Worm (Caenorhabditis elegans) whole organism, L3 larva: ENCODE data around the gene fbxb-103.

Source experiments
- R02D3.7 ChIP-seq: fragments of 150-350 bp; optimal IDR thresholded peaks from 2 replicates; lab custom pipeline; 2014; ENCODE audit warnings: missing biosample characterization, missing genetic modification characterization
- ZK546.5 ChIP-seq: sonication (generic microtip); optimal IDR thresholded peaks from 2 replicates; lab custom pipeline; 2017; ENCODE audit warnings: missing biosample characterization, missing genetic modification characterization
- aly-2 ChIP-seq: fragments of 150-350 bp; optimal IDR thresholded peaks from 2 replicates; lab custom pipeline; 2014; ENCODE audit warnings: missing biosample characterization, missing genetic modification characterization
- ama-1 ChIP-seq: fragments of 150-350 bp; optimal IDR thresholded peaks from 2 replicates; lab custom pipeline; 2018
- ceh-16 ChIP-seq: sonication (generic microtip); optimal IDR thresholded peaks from 2 replicates; lab custom pipeline; 2017; ENCODE audit warnings: missing biosample characterization, missing genetic modification characterization
- ceh-28 ChIP-seq: fragments of 150-350 bp; optimal IDR thresholded peaks from 2 replicates; lab custom pipeline; 2014; ENCODE audit warnings: missing biosample characterization, missing genetic modification reagents, missing genetic modification characterization
- ceh-82 ChIP-seq: fragments of 150-350 bp; optimal IDR thresholded peaks from 2 replicates; lab custom pipeline; 2014; ENCODE audit warnings: missing biosample characterization, missing genetic modification characterization
- ceh-9 ChIP-seq: sonication (generic microtip); optimal IDR thresholded peaks from 2 replicates; lab custom pipeline; 2018; ENCODE audit warnings: missing biosample characterization, missing genetic modification characterization
- daf-12 ChIP-seq: fragments of 150-350 bp; optimal IDR thresholded peaks from 2 replicates; lab custom pipeline; 2014; ENCODE audit warnings: missing biosample characterization, missing genetic modification reagents, missing genetic modification characterization
- egl-27 ChIP-seq: sonication (generic microtip); optimal IDR thresholded peaks from 4 replicates; lab custom pipeline; 2017; ENCODE audit warnings: missing biosample characterization, missing genetic modification reagents, missing genetic modification characterization
- egl-5 ChIP-seq: fragments of 150-350 bp; optimal IDR thresholded peaks from 2 replicates; lab custom pipeline; 2017; ENCODE audit warnings: missing biosample characterization, missing genetic modification reagents, missing genetic modification characterization, inconsistent platforms
- elt-1 ChIP-seq: fragments of 150-350 bp; optimal IDR thresholded peaks from 2 replicates; lab custom pipeline; 2014; ENCODE audit warnings: missing biosample characterization, missing genetic modification characterization
- elt-2 ChIP-seq: sonication (generic microtip); optimal IDR thresholded peaks from 2 replicates; lab custom pipeline; 2016; ENCODE audit warnings: missing genetic modification reagents, mild to moderate bottlenecking, missing genetic modification characterization, missing compliant biosample characterization
- eor-1 ChIP-seq, 2 experiments: fragments of 150-350 bp; optimal IDR thresholded peaks; 2 replicates each; lab custom pipeline; 2014 to 2018; ENCODE audit warnings: missing biosample characterization in 2 of 2, missing genetic modification characterization in 2 of 2
- fkh-10 ChIP-seq: sonication (generic microtip); optimal IDR thresholded peaks from 2 replicates; lab custom pipeline; 2017; ENCODE audit warnings: missing biosample characterization, missing genetic modification reagents, missing genetic modification characterization
- fkh-2 ChIP-seq: fragments of 150-350 bp; optimal IDR thresholded peaks from 2 replicates; lab custom pipeline; 2014; ENCODE audit warnings: missing biosample characterization, missing genetic modification reagents, missing genetic modification characterization
- fos-1 ChIP-seq: fragments of 150-350 bp; optimal IDR thresholded peaks from 2 replicates; lab custom pipeline; 2014; ENCODE audit warnings: missing biosample characterization, missing genetic modification characterization
- jun-1 ChIP-seq: fragments of 150-350 bp; optimal IDR thresholded peaks from 2 replicates; lab custom pipeline; 2014; ENCODE audit warnings: missing biosample characterization, missing genetic modification reagents, missing genetic modification characterization
- lin-15B ChIP-seq: fragments of 150-350 bp; optimal IDR thresholded peaks from 2 replicates; lab custom pipeline; 2014; ENCODE audit warnings: missing biosample characterization, missing genetic modification characterization
- lin-39 ChIP-seq: fragments of 150-350 bp; optimal IDR thresholded peaks from 2 replicates; lab custom pipeline; 2018; ENCODE audit warnings: missing biosample characterization, missing genetic modification reagents, missing genetic modification characterization
- lsy-12 ChIP-seq: sonication (generic microtip); optimal IDR thresholded peaks from 2 replicates; lab custom pipeline; 2016; ENCODE audit warnings: mild to moderate bottlenecking, missing genetic modification characterization, missing compliant biosample characterization
- nfya-1 ChIP-seq: sonication (generic microtip); optimal IDR thresholded peaks from 2 replicates; lab custom pipeline; 2017; ENCODE audit warnings: missing genetic modification characterization, mild to moderate bottlenecking, missing compliant biosample characterization, antibody characterized with exemption, moderate library complexity; ENCODE audit not compliant: insufficient read depth
- nhr-12 ChIP-seq: fragments of 150-350 bp; optimal IDR thresholded peaks from 2 replicates; lab custom pipeline; 2014; ENCODE audit warnings: missing biosample characterization, missing genetic modification characterization
- nhr-23 ChIP-seq: fragments of 150-350 bp; optimal IDR thresholded peaks from 2 replicates; lab custom pipeline; 2014; ENCODE audit warnings: missing biosample characterization, missing genetic modification reagents, missing genetic modification characterization
- nhr-25 ChIP-seq: sonication (generic microtip); optimal IDR thresholded peaks from 2 replicates; lab custom pipeline; 2017; ENCODE audit warnings: missing biosample characterization, missing genetic modification characterization
- nhr-28 ChIP-seq: fragments of 150-350 bp; optimal IDR thresholded peaks from 2 replicates; lab custom pipeline; 2014; ENCODE audit warnings: missing biosample characterization, missing genetic modification characterization
- nhr-43 ChIP-seq: sonication (generic microtip); optimal IDR thresholded peaks from 2 replicates; lab custom pipeline; 2016; ENCODE audit warnings: mild to moderate bottlenecking, missing genetic modification characterization, missing compliant biosample characterization; ENCODE audit not compliant: poor library complexity, severe bottlenecking
- nhr-67 ChIP-seq: fragments of 150-350 bp; optimal IDR thresholded peaks from 2 replicates; lab custom pipeline; 2014; ENCODE audit warnings: missing biosample characterization, missing genetic modification characterization
- nhr-77 ChIP-seq: fragments of 150-350 bp; optimal IDR thresholded peaks from 2 replicates; lab custom pipeline; 2014; ENCODE audit warnings: missing biosample characterization, missing genetic modification characterization
- pha-4 ChIP-seq: fragments of 150-350 bp; optimal IDR thresholded peaks from 2 replicates; lab custom pipeline; 2014; ENCODE audit warnings: missing biosample characterization, missing genetic modification reagents, missing genetic modification characterization
- pqm-1 ChIP-seq: fragments of 150-350 bp; optimal IDR thresholded peaks from 2 replicates; lab custom pipeline; 2017; ENCODE audit warnings: missing biosample characterization, missing genetic modification characterization, inconsistent platforms
- skn-1 ChIP-seq: fragments of 150-350 bp; optimal IDR thresholded peaks from 2 replicates; lab custom pipeline; 2014; ENCODE audit warnings: missing biosample characterization, missing genetic modification characterization
- tbx-2 ChIP-seq: sonication (generic microtip); optimal IDR thresholded peaks from 2 replicates; lab custom pipeline; 2016; ENCODE audit warnings: mild to moderate bottlenecking, missing genetic modification characterization, missing compliant biosample characterization
- unc-62 ChIP-seq: fragments of 150-350 bp; sonication (generic microtip); optimal IDR thresholded peaks from 4 replicates; lab custom pipeline; 2014; ENCODE audit warnings: missing biosample characterization, missing genetic modification reagents, missing genetic modification characterization
- ztf-4 ChIP-seq: fragments of 150-350 bp; optimal IDR thresholded peaks from 2 replicates; lab custom pipeline; 2014; ENCODE audit warnings: missing biosample characterization, missing genetic modification characterization

The fbxb-103 gene

DNA sequence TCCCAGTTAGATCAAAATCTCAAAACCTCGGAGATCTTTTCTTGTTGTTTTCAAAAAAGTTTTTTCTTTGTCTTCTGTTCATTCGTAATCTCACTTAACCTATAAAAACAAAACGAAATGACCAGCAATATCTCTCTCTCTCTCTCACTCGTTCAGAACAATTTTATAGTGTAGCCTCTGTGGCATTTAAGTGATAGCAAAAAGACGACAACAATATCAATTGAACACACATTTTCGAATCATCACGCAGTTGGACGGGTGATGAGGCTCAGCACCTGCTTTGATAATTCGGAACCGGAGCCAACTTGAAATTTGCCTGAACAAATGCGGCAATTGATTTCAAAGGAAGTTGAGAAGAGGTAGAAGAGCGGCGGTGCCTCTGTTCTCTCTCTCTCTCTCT, 45.4 kb downstream of the fbxb-103 start:
- TF ChIP-seq tbx-2 (tag; lab: Kevin White, UChicago), result no peak

DNA sequence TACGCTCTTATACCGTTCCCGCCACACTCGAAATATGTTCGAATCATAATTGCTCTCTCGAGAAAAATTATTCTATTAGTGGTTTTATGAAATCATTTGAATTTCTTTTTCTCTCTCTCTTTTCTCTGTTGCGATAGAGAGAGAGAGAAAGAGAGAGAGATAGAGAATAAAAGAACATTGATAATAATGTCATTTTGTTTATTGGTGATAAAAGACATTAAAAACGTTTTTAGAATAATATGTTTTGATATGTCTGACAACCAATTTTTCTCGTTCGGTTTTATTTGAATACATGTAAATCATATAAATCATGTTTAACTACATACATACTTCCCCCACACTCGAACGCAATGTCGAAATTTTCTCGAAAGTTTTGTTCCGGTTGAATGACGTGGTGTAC, 46.0 kb downstream of the fbxb-103 start:
- TF ChIP-seq nhr-77 (tag; lab: Kevin White, UChicago), result no peak
- TF ChIP-seq lsy-12 (tag; lab: Kevin White, UChicago), result no peak
- TF ChIP-seq nhr-23 (tag; lab: Kevin White, UChicago), result no peak
- peak; percentile 30 for TF ChIP-seq pha-4
- TF ChIP-seq R02D3.7 (tag; lab: Kevin White, UChicago), result no peak
- TF ChIP-seq daf-12, result no peak
- no peak for TF ChIP-seq unc-62 (GFP tag; lab: Kevin White, UChicago)
- TF ChIP-seq fos-1, result no peak
- no peak for TF ChIP-seq lin-39 (tag; lab: Kevin White, UChicago)
- TF ChIP-seq ceh-28, result no peak
- TF ChIP-seq eor-1 (tag; optimal IDR thresholded peaks at IDR 0.05; lab: Kevin White, UChicago), result no peak
- TF ChIP-seq fkh-2, result no peak
- TF ChIP-seq aly-2 (tag; lab: Kevin White, UChicago), result no peak
- TF ChIP-seq nhr-25 (tag; lab: Kevin White, UChicago), result no peak
- TF ChIP-seq nfya-1 (tag; lab: Kevin White, UChicago), result no peak
- no peak for TF ChIP-seq ceh-9 (tag; lab: Kevin White, UChicago)
- no peak for TF ChIP-seq tbx-2 (tag; lab: Kevin White, UChicago)
- no peak for TF ChIP-seq nhr-67 (tag; lab: Kevin White, UChicago)
- TF ChIP-seq nhr-28 (tag; lab: Kevin White, UChicago), result no peak
- TF ChIP-seq fkh-10 (GFP tag; lab: Kevin White, UChicago), result no peak
- TF ChIP-seq pqm-1 (tag; lab: Kevin White, UChicago), result peak; percentile 30
- no peak for TF ChIP-seq lin-15B (tag; lab: Kevin White, UChicago)
- TF ChIP-seq nhr-43, result no peak
- no peak for TF ChIP-seq ztf-4
- TF ChIP-seq ceh-82 (tag; lab: Kevin White, UChicago), result no peak
- no peak for TF ChIP-seq egl-27 (tag; lab: Kevin White, UChicago)
- TF ChIP-seq elt-2 (tag; lab: Kevin White, UChicago), result peak; percentile 69
- no peak for TF ChIP-seq ZK546.5 (tag; lab: Kevin White, UChicago)
- TF ChIP-seq ceh-16 (tag; lab: Kevin White, UChicago), result no peak
- no peak for TF ChIP-seq nhr-12 (tag; lab: Kevin White, UChicago)
- no peak for TF ChIP-seq skn-1 (tag; lab: Kevin White, UChicago)
- no peak for TF ChIP-seq jun-1
- peak; percentile 63 for TF ChIP-seq egl-5 (tag; lab: Kevin White, UChicago)
- no peak for TF ChIP-seq ama-1 (lab: Kevin White, UChicago)

DNA sequence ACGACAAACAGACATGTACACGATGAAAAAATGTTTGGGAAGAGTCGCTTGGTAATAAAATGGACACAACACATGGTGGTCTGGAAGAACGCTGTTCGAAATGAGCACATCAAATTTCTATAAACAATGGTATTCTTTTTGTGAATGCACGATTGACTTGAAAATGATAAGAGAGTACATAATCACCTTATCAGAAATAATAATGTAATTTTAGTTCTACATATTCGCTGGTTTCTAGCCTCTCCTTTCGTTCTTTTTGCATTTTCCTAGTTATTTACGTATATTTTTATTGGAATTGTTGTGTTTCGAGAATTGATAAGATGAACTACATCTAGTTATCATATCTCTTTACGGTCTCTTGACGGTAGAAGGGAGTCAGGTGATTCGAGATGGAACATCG, 47.1 kb downstream of the fbxb-103 start:
- TF ChIP-seq skn-1 (tag; lab: Kevin White, UChicago), result no peak
- no peak for TF ChIP-seq eor-1 (tag; optimal IDR thresholded peaks at IDR 0.05; lab: Kevin White, UChicago)
- TF ChIP-seq ceh-28, result peak; percentile 26
- no peak for TF ChIP-seq nhr-28 (tag; lab: Kevin White, UChicago)
- TF ChIP-seq elt-2 (tag; lab: Kevin White, UChicago), result peak; percentile 91
- peak; percentile 20 for TF ChIP-seq pha-4
- TF ChIP-seq pqm-1 (tag; lab: Kevin White, UChicago), result peak; percentile 46

DNA sequence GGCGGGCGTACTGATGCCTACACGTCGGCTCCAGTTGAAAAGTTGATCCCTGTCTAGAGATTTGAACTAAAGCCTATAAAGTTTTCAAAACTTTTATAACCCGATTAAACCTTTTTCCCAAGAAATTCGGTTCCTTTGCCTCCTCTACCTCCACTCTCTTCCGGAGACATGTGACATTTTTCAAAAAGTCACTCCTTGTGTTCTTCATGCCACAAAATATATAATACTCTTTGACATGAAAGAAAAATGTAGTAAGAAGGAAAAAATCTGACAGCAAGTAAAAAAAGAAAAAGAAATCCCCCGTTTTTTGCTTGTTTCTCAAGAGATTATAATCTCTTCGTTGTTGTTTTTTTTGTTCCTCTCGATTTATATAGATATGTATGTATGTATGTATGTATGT, 47.9 kb downstream of the fbxb-103 start:
- peak; percentile 65 for TF ChIP-seq elt-1 (tag; lab: Kevin White, UChicago)
- TF ChIP-seq ama-1 (lab: Kevin White, UChicago), result no peak
- TF ChIP-seq, all 47 proteins: peak for 1

DNA sequence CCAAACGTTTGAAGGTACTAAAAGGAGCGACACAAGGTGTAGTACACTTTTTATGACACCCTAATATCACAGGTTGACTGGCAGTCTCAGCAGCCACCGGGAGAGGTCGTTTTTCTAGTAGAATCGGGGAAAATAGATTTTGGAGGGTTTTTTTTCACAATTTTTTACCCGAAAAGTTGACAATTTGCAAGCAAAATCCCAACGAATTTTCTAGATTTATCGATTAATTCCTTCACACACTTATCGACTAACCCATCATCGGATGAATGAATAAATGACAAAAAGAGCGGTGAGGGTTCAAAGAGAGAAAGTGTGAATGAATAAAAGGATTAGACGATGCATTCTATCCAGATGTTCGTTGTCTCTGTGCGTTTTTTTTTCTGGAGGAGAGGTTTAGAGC, 49.0 kb downstream of the fbxb-103 start:
- TF ChIP-seq daf-12 (no peak), egl-5 (tag; lab: Kevin White, UChicago) (peak; percentile 12)
